Worm (Caenorhabditis elegans): Measurements from ENCODE around the gene cysl-2.

cysl-2 gene

ce11 chrII:14479583-14480245, 14.5 kb downstream of the cysl-2 start, which contains the start of gene C13B4.1:
TSS of gene C13B4.1 (minus strand) at chrII:14479633.
- TF ChIP-seq him-1 (tag; optimal IDR thresholded peaks at IDR 0.05) = no peak
- no peak for TF ChIP-seq W03F9.2 (tag; optimal IDR thresholded peaks at IDR 0.05)
- TF ChIP-seq dao-5 (tag; optimal IDR thresholded peaks at IDR 0.05) = no peak

ce11 chrII:14474700-14475099, 19.6 kb downstream of the cysl-2 start:
- TF ChIP-seq him-1 (tag; optimal IDR thresholded peaks at IDR 0.05) (no peak), dao-5 (tag; optimal IDR thresholded peaks at IDR 0.05) (no peak), W03F9.2 (tag; optimal IDR thresholded peaks at IDR 0.05) (no peak)

ce11 chrII:14470020-14470419, 24.2 kb downstream of the cysl-2 start:
- TF ChIP-seq dao-5 (tag; optimal IDR thresholded peaks at IDR 0.05) (no peak), him-1 (tag; optimal IDR thresholded peaks at IDR 0.05) (no peak), W03F9.2 (tag; optimal IDR thresholded peaks at IDR 0.05) (no peak)

ce11 chrII:14455332-14455731, 38.9 kb downstream of the cysl-2 start, which contains the start of gene dmsr-6:
TSS of gene dmsr-6 (plus strand) at chrII:14455632.
- TF ChIP-seq W03F9.2 (tag; optimal IDR thresholded peaks at IDR 0.05) (no peak), dao-5 (tag; optimal IDR thresholded peaks at IDR 0.05) (no peak), him-1 (tag; optimal IDR thresholded peaks at IDR 0.05) (no peak)

ce11 chrII:14451934-14452333, 42.3 kb downstream of the cysl-2 start:
- TF ChIP-seq him-1 (tag; optimal IDR thresholded peaks at IDR 0.05) = no peak
